Fruit fly (Drosophila melanogaster): ENCODE measurements around the gene Cmpk.

The Cmpk gene

DNA sequence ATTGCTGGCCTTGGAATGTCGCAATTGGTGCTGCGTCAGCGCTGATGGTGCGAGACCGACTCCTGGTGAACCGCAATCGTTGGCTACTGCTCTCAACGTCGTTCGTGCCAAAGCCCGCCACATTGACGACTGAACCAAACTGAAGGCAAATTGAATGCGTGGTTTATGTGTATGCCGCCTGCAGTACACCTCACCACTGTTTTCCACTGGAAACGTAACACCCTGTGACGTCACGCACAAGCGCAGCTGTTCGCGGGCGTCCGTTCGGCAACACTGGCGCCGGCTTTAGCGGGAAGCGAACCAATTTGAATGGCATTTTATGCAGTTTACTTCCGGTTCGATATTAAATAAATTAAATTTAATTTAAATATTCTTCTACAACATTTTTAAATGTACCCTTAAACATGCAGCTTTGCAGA lies at the start of gene Cmpk (continued):
- TF ChIP-seq CG10543 (GFP tag; optimal IDR thresholded peaks at IDR 0.05): peak; percentile 83
- TF ChIP-seq CG32532 (GFP tag; IDR thresholded peaks at IDR 0.05): peak; percentile 69
- no peak for TF ChIP-seq Sox102F (GFP tag; optimal IDR thresholded peaks at IDR 0.05)
- peak; percentile 60 for TF ChIP-seq CG10979 (tag; optimal IDR thresholded peaks at IDR 0.05)
- TF ChIP-seq Chrac-16 (GFP tag; optimal IDR thresholded peaks at IDR 0.05): peak; percentile 17
- TF ChIP-seq toy (GFP tag; IDR thresholded peaks at IDR 0.05): 0 out of 2 replicates have a peak, but pooled peaks have one; percentile 15
- TF ChIP-seq CG17385 (GFP tag; optimal IDR thresholded peaks at IDR 0.05): peak; percentile 80
- TF ChIP-seq Mes4 (GFP tag; optimal IDR thresholded peaks at IDR 0.05): peak; percentile 39
- peak; percentile 44 for TF ChIP-seq CG12104 (GFP tag; optimal IDR thresholded peaks at IDR 0.05)
- TF ChIP-seq Dll (GFP tag; IDR thresholded peaks at IDR 0.05; ENCODE audit: partially characterized antibody): peak; percentile 54; the same call in 2 of the 4 replicates
- TF ChIP-seq CG16813 (GFP tag; IDR thresholded peaks at IDR 0.05; ENCODE audit: partially characterized antibody): no peak
- no peak for TF ChIP-seq ttk (GFP tag; IDR thresholded peaks at IDR 0.05)
- peak; percentile 59 for TF ChIP-seq CG10366 (GFP tag; IDR thresholded peaks at IDR 0.05)
- no peak for TF ChIP-seq abd-A (tag; optimal IDR thresholded peaks at IDR 0.05)
- peak; percentile 79 for TF ChIP-seq CG4707 (GFP tag; optimal IDR thresholded peaks at IDR 0.05)
- TF ChIP-seq CG18262 (tag; optimal IDR thresholded peaks at IDR 0.05): peak; percentile 57
- TF ChIP-seq CG2889 (GFP tag; IDR thresholded peaks at IDR 0.05): no peak
- TF ChIP-seq CG7271 (tag; optimal IDR thresholded peaks at IDR 0.05): peak; percentile 85
- peak; percentile 32 for TF ChIP-seq shn (GFP tag; optimal IDR thresholded peaks at IDR 0.05)
- peak; percentile 80; the same call in 2 of the 3 replicates for TF ChIP-seq so (GFP tag; IDR thresholded peaks at IDR 0.05)
- TF ChIP-seq klu (GFP tag; IDR thresholded peaks at IDR 0.05): no peak
- TF ChIP-seq Adf1 (GFP tag; IDR thresholded peaks at IDR 0.05): peak; percentile 52
- TF ChIP-seq Jarid2 (GFP tag; optimal IDR thresholded peaks at IDR 0.05): peak; percentile 67
- TF ChIP-seq Dref (GFP tag; IDR thresholded peaks at IDR 0.05): peak; percentile 47
- TF ChIP-seq fd96Cb (tag; optimal IDR thresholded peaks at IDR 0.05): no peak
- no peak for TF ChIP-seq rib (GFP tag; IDR thresholded peaks at IDR 0.05)
- TF ChIP-seq Optix (GFP tag; IDR thresholded peaks at IDR 0.05): 0 out of 3 replicates have a peak, but pooled peaks have one; percentile 8
- TF ChIP-seq CG13123 (GFP tag; optimal IDR thresholded peaks at IDR 0.05): peak; percentile 36
- TF ChIP-seq cas (GFP tag; IDR thresholded peaks at IDR 0.05): no peak
- peak; percentile 23 for TF ChIP-seq CG8089 (GFP tag; optimal IDR thresholded peaks at IDR 0.05)
- peak; percentile 35 for TF ChIP-seq mam (GFP tag; optimal IDR thresholded peaks at IDR 0.05)
- TF ChIP-seq Pdp1 (GFP tag; optimal IDR thresholded peaks at IDR 0.05): peak in 1 of 2 experiments; percentile 94
- no peak for TF ChIP-seq pnt (GFP tag; optimal IDR thresholded peaks at IDR 0.05)
- TF ChIP-seq Meics (GFP tag; optimal IDR thresholded peaks at IDR 0.05): peak; percentile 84
- peak; percentile 80 for TF ChIP-seq nom (GFP tag; optimal IDR thresholded peaks at IDR 0.05)
- no peak for TF ChIP-seq CG17612 (GFP tag; IDR thresholded peaks at IDR 0.05)
- TF ChIP-seq HLH54F (GFP tag; optimal IDR thresholded peaks at IDR 0.05): peak; percentile 38
- TF ChIP-seq CG3407 (GFP tag; optimal IDR thresholded peaks at IDR 0.05): peak; percentile 63
- TF ChIP-seq CG6854 (GFP tag; optimal IDR thresholded peaks at IDR 0.05): peak; percentile 74
- TF ChIP-seq CG4820 (GFP tag; optimal IDR thresholded peaks at IDR 0.05): peak; percentile 34
- no peak for TF ChIP-seq Lim3 (GFP tag; IDR thresholded peaks at IDR 0.05)
- peak; percentile 29 for TF ChIP-seq BEAF-32 (GFP tag; optimal IDR thresholded peaks at IDR 0.05)
- peak; percentile 87 for TF ChIP-seq lbe (GFP tag; optimal IDR thresholded peaks at IDR 0.05)
- TF ChIP-seq CG7556 (GFP tag; optimal IDR thresholded peaks at IDR 0.05): peak; percentile 2
- no peak for TF ChIP-seq Dip2 (GFP tag; IDR thresholded peaks at IDR 0.05)
- peak; percentile 42; the same call in 1 of the 2 replicates for TF ChIP-seq amos (GFP tag; IDR thresholded peaks at IDR 0.05; ENCODE audit: partially characterized antibody)
- TF ChIP-seq Opbp (GFP tag; IDR thresholded peaks at IDR 0.05; ENCODE audit: partially characterized antibody): 0 out of 3 replicates have a peak, but pooled peaks have one; percentile 33
- TF ChIP-seq CG15696 (tag; optimal IDR thresholded peaks at IDR 0.05): peak; percentile 19
- TF ChIP-seq CG11247 (GFP tag; IDR thresholded peaks at IDR 0.05): peak; percentile 47; the same call in 1 of the 2 replicates
- TF ChIP-seq CG4730 (GFP tag; IDR thresholded peaks at IDR 0.05): no peak

All from whole organism, embryonic.